Fruit fly (Drosophila melanogaster) whole organism, adult: Measurements from ENCODE around the gene RIOK1.

Source experiments
- CG7101 ChIP-seq: fragments of 200-800 bp; sonication (Bioruptor generic); optimal IDR thresholded peaks from 2 replicates; lab custom pipeline; 2018; ENCODE audit warnings: missing biosample characterization, mild to moderate bottlenecking, missing genetic modification characterization, moderate library complexity
- Hr96 ChIP-seq: fragments of 200-800 bp; sonication (Bioruptor generic); optimal IDR thresholded peaks from 2 replicates; lab custom pipeline; 2016; ENCODE audit warnings: missing biosample characterization, missing genetic modification characterization

- TF ChIP-seq Hr96 (GFP tag; lab: Kevin White, UChicago), result no peak
- TF ChIP-seq CG7101 (tag; lab: Kevin White, UChicago), result no peak
Measured at dm6 chr3L:11678313-11678817, 30.1 kb upstream of the RIOK1 start.
